Worm (Caenorhabditis elegans): ENCODE results near the gene C43F9.4.

- TF ChIP-seq ceh-9 (tag; optimal IDR thresholded peaks at IDR 0.05): no peak
- no peak for TF ChIP-seq sox-4 (tag; optimal IDR thresholded peaks at IDR 0.05)
- TF ChIP-seq pat-9 (tag; optimal IDR thresholded peaks at IDR 0.05): no peak
- no peak for TF ChIP-seq pqm-1 (tag; optimal IDR thresholded peaks at IDR 0.05)
- TF ChIP-seq nhr-11 (tag; optimal IDR thresholded peaks at IDR 0.05): no peak
- no peak for TF ChIP-seq hlh-15 (tag; optimal IDR thresholded peaks at IDR 0.05)
- no peak for TF ChIP-seq ttx-3 (tag; optimal IDR thresholded peaks at IDR 0.05)
- TF ChIP-seq ceh-19 (GFP tag; optimal IDR thresholded peaks at IDR 0.05): no peak
Measured at ce11 chrIV:10578367-10578766, 10.6 kb downstream of the C43F9.4 start, which contains the start of gene lgc-43.

Measured in whole organism, late embryonic.